Worm (Caenorhabditis elegans) whole organism, L4/young adult: ENCODE measurements around the gene srx-133.

Experiments
- dao-5 ChIP-seq: sonication (generic microtip); optimal IDR thresholded peaks from 2 replicates; lab custom pipeline; 2016; ENCODE audit warnings: missing genotype, missing genetic modification characterization, moderate library complexity, missing compliant biosample characterization
- him-1 ChIP-seq: sonication (generic microtip); optimal IDR thresholded peaks from 2 replicates; lab custom pipeline; 2016; ENCODE audit warnings: missing genotype, missing genetic modification reagents, missing genetic modification characterization, missing compliant biosample characterization

DNA sequence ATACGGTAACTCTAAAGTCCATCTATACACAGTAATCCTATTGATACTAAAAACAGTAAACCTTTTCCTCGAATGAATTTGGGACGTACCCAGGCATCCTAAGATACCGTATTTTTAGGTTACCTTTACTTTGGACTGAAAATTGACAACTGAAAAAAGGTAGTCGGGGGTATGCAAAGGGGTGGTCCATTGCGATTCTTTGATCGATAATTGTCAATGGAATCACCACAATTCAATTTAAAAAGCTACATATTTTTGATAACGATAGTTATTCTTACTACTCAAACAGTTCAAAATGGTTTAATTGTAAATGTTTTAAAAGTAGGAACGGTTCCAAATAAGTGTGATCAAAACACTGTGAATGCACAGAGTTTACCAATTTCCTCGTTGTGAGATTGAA, 14.5 kb upstream of the srx-133 start, which contains the start of gene srx-129:
- TF ChIP-seq dao-5 (tag; lab: Kevin White, UChicago) (no peak), him-1 (tag; lab: Kevin White, UChicago) (no peak)
